Fruit fly (Drosophila melanogaster) S2 (cell line): ENCODE measurements around the gene CG9632.

ENCODE experiments used
- CG8478 ChIP-seq: fragments of >200 bp; optimal IDR thresholded peaks from 2 replicates; lab custom pipeline; 2018
- CTCF ChIP-seq, 2 experiments: fragments of >200 bp; optimal IDR thresholded peaks; 2 replicates each; lab custom pipeline; 2018

CG9632 gene

dm6 chr3R:15859896-15860295, at the start of gene CG9632:
Gene CG9632, plus strand, starts transcription at chr3R:15860196.
- TF ChIP-seq CTCF (optimal IDR thresholded peaks at IDR 0.05; lab: Kevin White, UChicago) (no peak), CG8478 (lab: Kevin White, UChicago) (no peak)

dm6 chr3R:15810369-15810768, 49.6 kb upstream of the CG9632 start:
- TF ChIP-seq CG8478 (lab: Kevin White, UChicago): no peak

dm6 chr3R:15814150-15814549, 45.8 kb upstream of the CG9632 start:
- no peak for TF ChIP-seq CG8478 (lab: Kevin White, UChicago)

- no peak for TF ChIP-seq CTCF (optimal IDR thresholded peaks at IDR 0.05; lab: Kevin White, UChicago)
- TF ChIP-seq CG8478 (lab: Kevin White, UChicago): no peak
Observed at dm6 chr3R:15816276-15816675, 43.7 kb upstream of the CG9632 start.

- TF ChIP-seq CTCF (optimal IDR thresholded peaks at IDR 0.05; lab: Kevin White, UChicago) (no peak), CG8478 (lab: Kevin White, UChicago) (no peak)
Observed at dm6 chr3R:15825521-15825920, 34.5 kb upstream of the CG9632 start, which contains the start of gene CG4576. Gene CG4576, plus strand, starts transcription at chr3R:15825747.

- TF ChIP-seq CTCF (optimal IDR thresholded peaks at IDR 0.05; lab: Kevin White, UChicago) (no peak), CG8478 (lab: Kevin White, UChicago) (no peak)
Observed at dm6 chr3R:15827559-15827958, 32.4 kb upstream of the CG9632 start.

- TF ChIP-seq CG8478 (lab: Kevin White, UChicago) (no peak), CTCF (optimal IDR thresholded peaks at IDR 0.05; lab: Kevin White, UChicago) (no peak)
Observed at dm6 chr3R:15832525-15832924, 27.5 kb upstream of the CG9632 start, which contains the start of gene rec. Gene rec, minus strand, starts transcription at chr3R:15832632.

dm6 chr3R:15833332-15833731, 26.7 kb upstream of the CG9632 start, which contains the start of gene CG43318:
Gene CG43318, minus strand, starts transcription at chr3R:15833432.
- no peak for TF ChIP-seq CTCF (optimal IDR thresholded peaks at IDR 0.05; lab: Kevin White, UChicago)
- TF ChIP-seq CG8478 (lab: Kevin White, UChicago): no peak

- TF ChIP-seq CTCF (optimal IDR thresholded peaks at IDR 0.05; lab: Kevin White, UChicago) (no peak), CG8478 (lab: Kevin White, UChicago) (no peak)
Observed at dm6 chr3R:15834375-15835031, 25.5 kb upstream of the CG9632 start, which contains the start of the genes CG43317 and Arpc3A. Gene CG43317, minus strand, starts transcription at chr3R:15834425. Gene Arpc3A, plus strand, starts transcription at chr3R:15834648.

- no peak for TF ChIP-seq CTCF (optimal IDR thresholded peaks at IDR 0.05; lab: Kevin White, UChicago)
- no peak for TF ChIP-seq CG8478 (lab: Kevin White, UChicago)
Observed at dm6 chr3R:15836864-15837824, 22.9 kb upstream of the CG9632 start, which contains the start of the genes ND-23 and spn-E. Gene ND-23, minus strand, starts transcription at chr3R:15837117. Gene spn-E, plus strand, starts transcription at chr3R:15837419.

- no peak for TF ChIP-seq CG8478 (lab: Kevin White, UChicago)
- no peak for TF ChIP-seq CTCF (optimal IDR thresholded peaks at IDR 0.05; lab: Kevin White, UChicago)
Observed at dm6 chr3R:15839294-15839693, 20.7 kb upstream of the CG9632 start, which contains the start of gene Pbp45. Gene Pbp45, minus strand, starts transcription at chr3R:15839515.

- TF ChIP-seq CG8478 (lab: Kevin White, UChicago): no peak
- no peak for TF ChIP-seq CTCF (optimal IDR thresholded peaks at IDR 0.05; lab: Kevin White, UChicago)
Observed at dm6 chr3R:15846234-15846633, 13.8 kb upstream of the CG9632 start, which contains the start of gene CG4546. Gene CG4546, plus strand, starts transcription at chr3R:15846534.

dm6 chr3R:15851912-15852311, 8.1 kb upstream of the CG9632 start:
- TF ChIP-seq CG8478 (lab: Kevin White, UChicago) (no peak), CTCF (optimal IDR thresholded peaks at IDR 0.05; lab: Kevin White, UChicago) (no peak)

- TF ChIP-seq CTCF (optimal IDR thresholded peaks at IDR 0.05; lab: Kevin White, UChicago) (no peak), CG8478 (lab: Kevin White, UChicago) (no peak)
Observed at dm6 chr3R:15853347-15853746, 6.6 kb upstream of the CG9632 start, which contains the start of gene cv-d. Gene cv-d, minus strand, starts transcription at chr3R:15853581.
